Worm (Caenorhabditis elegans) whole organism, L1 larva: ENCODE data around the gene K03B8.8.
A peak's percentile ranks its signal among the peaks of the same experiment; 100 is the strongest.

ENCODE experiments used
- aha-1 ChIP-seq: fragments of 150-350 bp; optimal IDR thresholded peaks from 2 replicates; lab custom pipeline; 2014; ENCODE audit warnings: missing biosample characterization, missing genetic modification characterization
- alr-1 ChIP-seq: fragments of 200-800 bp; sonication (Bioruptor generic); optimal IDR thresholded peaks from 2 replicates; lab custom pipeline; 2018; ENCODE audit warnings: borderline replicate concordance, mild to moderate bottlenecking, missing genetic modification characterization, missing compliant biosample characterization
- ceh-63 ChIP-seq: fragments of 200-800 bp; sonication (Bioruptor generic); optimal IDR thresholded peaks from 2 replicates; lab custom pipeline; 2018; ENCODE audit warnings: mild to moderate bottlenecking, missing genetic modification characterization, missing compliant biosample characterization
- ceh-82 ChIP-seq, 3 experiments: fragments of 150-350 bp in 1 of 3; sonication (generic microtip) in 2 of 3; optimal IDR thresholded peaks; 2 replicates each; lab custom pipeline; 2014 to 2017; ENCODE audit warnings: missing biosample characterization in 3 of 3, missing genetic modification characterization in 3 of 3
- ces-1 ChIP-seq: fragments of 150-350 bp; optimal IDR thresholded peaks from 2 replicates; lab custom pipeline; 2014; ENCODE audit warnings: missing biosample characterization, missing genetic modification reagents, missing genetic modification characterization
- dsc-1 ChIP-seq: sonication (generic microtip); optimal IDR thresholded peaks from 2 replicates; lab custom pipeline; 2016; ENCODE audit warnings: mild to moderate bottlenecking, missing genetic modification characterization, missing compliant biosample characterization
- efl-1 ChIP-seq, 4 experiments: fragments of 150-350 bp; optimal IDR thresholded peaks in 3 of 4; peaks in 1 of 4; 1 replicate in 1 of 4; 2 replicates in 3 of 4; lab custom pipeline; 2014; ENCODE audit warnings: missing biosample characterization in 2 of 4, missing genetic modification characterization in 2 of 4, missing genetic modification reagents in 2 of 4
- egl-13 ChIP-seq: sonication (generic microtip); optimal IDR thresholded peaks from 2 replicates; lab custom pipeline; 2016; ENCODE audit warnings: missing genotype, missing genetic modification reagents, missing genetic modification characterization, missing compliant biosample characterization
- elt-2 ChIP-seq: sonication (generic microtip); optimal IDR thresholded peaks from 2 replicates; lab custom pipeline; 2016; ENCODE audit warnings: missing genetic modification characterization, mild to moderate bottlenecking, inconsistent platforms, missing compliant biosample characterization, missing genetic modification reagents
- elt-3 ChIP-seq, 6 experiments: fragments of 150-350 bp in 1 of 6; sonication (generic microtip); optimal IDR thresholded peaks; 2 replicates each; lab custom pipeline; 2017 to 2018; ENCODE audit warnings: missing biosample characterization in 6 of 6, missing genetic modification characterization in 6 of 6, inconsistent platforms in 1 of 6
- fkh-10 ChIP-seq: sonication (generic microtip); optimal IDR thresholded peaks from 2 replicates; lab custom pipeline; 2017; ENCODE audit warnings: missing biosample characterization, missing genetic modification reagents, missing genetic modification characterization
- fos-1 ChIP-seq: fragments of 150-350 bp; optimal IDR thresholded peaks from 2 replicates; lab custom pipeline; 2014; ENCODE audit warnings: missing biosample characterization, missing genetic modification characterization
- jun-1 ChIP-seq: fragments of 150-350 bp; optimal IDR thresholded peaks from 2 replicates; lab custom pipeline; 2014; ENCODE audit warnings: missing biosample characterization, missing genetic modification reagents, missing genetic modification characterization
- lin-13 ChIP-seq: fragments of 150-350 bp; optimal IDR thresholded peaks from 2 replicates; lab custom pipeline; 2014; ENCODE audit warnings: missing biosample characterization, missing genetic modification reagents, missing genetic modification characterization
- lin-14 ChIP-seq: fragments of 200-800 bp; sonication (Bioruptor generic); optimal IDR thresholded peaks from 2 replicates; lab custom pipeline; 2018; ENCODE audit warnings: mild to moderate bottlenecking, missing genetic modification characterization, moderate library complexity, missing compliant biosample characterization
- mab-9 ChIP-seq: fragments of 200-800 bp; sonication (Bioruptor generic); IDR thresholded peaks from 2 replicates; pipeline ENCODE4 v1.3.6; 2022; ENCODE audit warnings: missing genetic modification reagents, missing genetic modification characterization, missing compliant biosample characterization
- nhr-12 ChIP-seq: sonication (generic microtip); optimal IDR thresholded peaks from 2 replicates; lab custom pipeline; 2017; ENCODE audit warnings: missing biosample characterization, missing genetic modification characterization
- nhr-237 ChIP-seq: fragments of 150-350 bp; optimal IDR thresholded peaks from 2 replicates; lab custom pipeline; 2014; ENCODE audit warnings: missing biosample characterization, missing genetic modification characterization
- nhr-47 ChIP-seq: sonication (generic microtip); optimal IDR thresholded peaks from 2 replicates; lab custom pipeline; 2016; ENCODE audit warnings: mild to moderate bottlenecking, missing genetic modification characterization, moderate library complexity, missing compliant biosample characterization
- nhr-71 ChIP-seq: sonication (generic microtip); optimal IDR thresholded peaks from 2 replicates; lab custom pipeline; 2016; ENCODE audit warnings: mild to moderate bottlenecking, missing genetic modification characterization, moderate library complexity, missing compliant biosample characterization
- pag-3 ChIP-seq: sonication (generic microtip); optimal IDR thresholded peaks from 2 replicates; lab custom pipeline; 2017; ENCODE audit warnings: missing genetic modification characterization, mild to moderate bottlenecking, missing compliant biosample characterization, antibody characterized with exemption, borderline replicate concordance; ENCODE audit not compliant: insufficient read depth
- pax-3 ChIP-seq: fragments of 200-800 bp; sonication (Bioruptor generic); optimal IDR thresholded peaks from 2 replicates; lab custom pipeline; 2018; ENCODE audit warnings: mild to moderate bottlenecking, missing genetic modification characterization, moderate library complexity, missing compliant biosample characterization
- rnt-1 ChIP-seq: sonication (generic microtip); optimal IDR thresholded peaks from 2 replicates; lab custom pipeline; 2016; ENCODE audit warnings: mild to moderate bottlenecking, missing genetic modification characterization, moderate library complexity, missing compliant biosample characterization
- sox-4 ChIP-seq: sonication (generic microtip); optimal IDR thresholded peaks from 2 replicates; lab custom pipeline; 2016; ENCODE audit warnings: missing genetic modification characterization, missing compliant biosample characterization
- tbx-2 ChIP-seq: sonication (generic microtip); optimal IDR thresholded peaks from 2 replicates; lab custom pipeline; 2016; ENCODE audit warnings: missing genetic modification characterization, missing compliant biosample characterization
- unc-86 ChIP-seq: sonication (generic microtip); optimal IDR thresholded peaks from 2 replicates; lab custom pipeline; 2016; ENCODE audit warnings: missing genetic modification characterization, missing compliant biosample characterization
- unc-98 ChIP-seq: fragments of 200-800 bp; sonication (Bioruptor generic); IDR thresholded peaks from 2 replicates; pipeline ENCODE4 v1.3.6; 2022; ENCODE audit warnings: missing genetic modification characterization, missing compliant biosample characterization
- zag-1 ChIP-seq: fragments of 150-350 bp; optimal IDR thresholded peaks from 2 replicates; lab custom pipeline; 2014; ENCODE audit warnings: missing biosample characterization, missing genetic modification characterization
- zip-4 ChIP-seq: fragments of 200-800 bp; sonication (Bioruptor generic); optimal IDR thresholded peaks from 2 replicates; lab custom pipeline; 2018; ENCODE audit warnings: mild to moderate bottlenecking, missing genetic modification characterization, moderate library complexity, missing compliant biosample characterization
- ztf-4 ChIP-seq: fragments of 150-350 bp; optimal IDR thresholded peaks from 2 replicates; lab custom pipeline; 2014; ENCODE audit warnings: missing biosample characterization, missing genetic modification characterization

K03B8.8 gene

ce11 chrV:11430823-11431222 lies 20.0 kb upstream of the K03B8.8 start:
- TF ChIP-seq ceh-82 (tag; optimal IDR thresholded peaks at IDR 0.05; lab: Kevin White, UChicago): no peak
- peak; percentile 72 for TF ChIP-seq fkh-10 (GFP tag; lab: Kevin White, UChicago)
- peak; percentile 11 for TF ChIP-seq lin-14 (GFP tag; lab: Kevin White, UChicago)

- TF ChIP-seq elt-2 (no peak), nhr-47 (tag; lab: Kevin White, UChicago) (peak; percentile 19), zag-1 (tag; lab: Kevin White, UChicago) (peak; percentile 11), sox-4 (tag; lab: Kevin White, UChicago) (no peak), dsc-1 (peak; percentile 81), ces-1 (GFP tag; lab: Kevin White, UChicago) (peak; percentile 53), tbx-2 (tag; lab: Kevin White, UChicago) (peak; percentile 74), nhr-71 (tag; lab: Kevin White, UChicago) (peak; percentile 42), lin-14 (GFP tag; lab: Kevin White, UChicago) (peak; percentile 78), pax-3 (tag; lab: Kevin White, UChicago) (no peak), ceh-63 (GFP tag; lab: Kevin White, UChicago) (no peak), unc-86 (tag; lab: Kevin White, UChicago) (peak; percentile 22)
Observed at ce11 chrV:11428728-11429127, 17.9 kb upstream of the K03B8.8 start.

ce11 chrV:11424565-11424964 lies 13.8 kb upstream of the K03B8.8 start, which contains the start of gene T26H10.2:
T26H10.2 (minus strand) TSS chrV:11424665.
- TF ChIP-seq dsc-1: no peak
- TF ChIP-seq zag-1 (tag; lab: Kevin White, UChicago): no peak
- no peak for TF ChIP-seq tbx-2 (tag; lab: Kevin White, UChicago)
- no peak for TF ChIP-seq nhr-71 (tag; lab: Kevin White, UChicago)
- no peak for TF ChIP-seq aha-1
- no peak for TF ChIP-seq nhr-47 (tag; lab: Kevin White, UChicago)
- no peak for TF ChIP-seq unc-86 (tag; lab: Kevin White, UChicago)
- TF ChIP-seq fos-1: no peak
- TF ChIP-seq unc-98 (GFP tag; lab: Robert Waterston, UW): no peak
- no peak for TF ChIP-seq elt-3 (tag; optimal IDR thresholded peaks at IDR 0.05; lab: Kevin White, UChicago)
- TF ChIP-seq ztf-4: no peak
- TF ChIP-seq fkh-10 (GFP tag; lab: Kevin White, UChicago): no peak
- TF ChIP-seq jun-1 (tag; lab: Kevin White, UChicago): no peak
- TF ChIP-seq mab-9 (GFP tag; lab: Robert Waterston, UW): no peak
- no peak for TF ChIP-seq elt-2
- no peak for TF ChIP-seq nhr-237 (tag; lab: Kevin White, UChicago)

- TF ChIP-seq fos-1 (no peak), rnt-1 (tag; lab: Kevin White, UChicago) (no peak), zip-4 (GFP tag; lab: Kevin White, UChicago) (no peak), nhr-237 (tag; lab: Kevin White, UChicago) (no peak), egl-13 (tag; lab: Kevin White, UChicago) (no peak)
Observed at ce11 chrV:11421605-11422004, 10.8 kb upstream of the K03B8.8 start, which contains the start of gene des-2. des-2 (minus strand) TSS chrV:11421705.

ce11 chrV:11415059-11415458 lies 4.3 kb upstream of the K03B8.8 start, which contains the start of gene deg-3:
deg-3 (minus strand) TSS chrV:11415159.
- no peak for TF ChIP-seq nhr-12 (tag; lab: Kevin White, UChicago)
- no peak for TF ChIP-seq efl-1 (optimal IDR thresholded peaks at IDR 0.05; lab: Kevin White, UChicago)
- peak in 1 of 2 experiments; percentile 34 for TF ChIP-seq efl-1 (GFP tag; optimal IDR thresholded peaks at IDR 0.05 in 1 of 2; lab: Kevin White, UChicago)
- TF ChIP-seq lin-13 (GFP tag; lab: Kevin White, UChicago): no peak
- TF ChIP-seq pag-3: no peak
- no peak for TF ChIP-seq alr-1 (tag; lab: Kevin White, UChicago)
- TF ChIP-seq zag-1 (tag; lab: Kevin White, UChicago): no peak
